Worm (Caenorhabditis elegans) whole organism, mixed stage, embryonic: ENCODE results near the gene ntl-9.

Experiments used
- elt-3 ChIP-seq: fragments of 150-350 bp; optimal IDR thresholded peaks from 2 replicates; lab custom pipeline; 2014; ENCODE audit warnings: missing biosample characterization, missing genetic modification characterization
- lsy-2 ChIP-seq: fragments of 150-350 bp; optimal IDR thresholded peaks from 2 replicates; lab custom pipeline; 2014; ENCODE audit warnings: missing biosample characterization, missing genetic modification characterization
- unc-39 ChIP-seq: fragments of 150-350 bp; optimal IDR thresholded peaks from 2 replicates; lab custom pipeline; 2014; ENCODE audit warnings: missing biosample characterization, missing genetic modification characterization

DNA sequence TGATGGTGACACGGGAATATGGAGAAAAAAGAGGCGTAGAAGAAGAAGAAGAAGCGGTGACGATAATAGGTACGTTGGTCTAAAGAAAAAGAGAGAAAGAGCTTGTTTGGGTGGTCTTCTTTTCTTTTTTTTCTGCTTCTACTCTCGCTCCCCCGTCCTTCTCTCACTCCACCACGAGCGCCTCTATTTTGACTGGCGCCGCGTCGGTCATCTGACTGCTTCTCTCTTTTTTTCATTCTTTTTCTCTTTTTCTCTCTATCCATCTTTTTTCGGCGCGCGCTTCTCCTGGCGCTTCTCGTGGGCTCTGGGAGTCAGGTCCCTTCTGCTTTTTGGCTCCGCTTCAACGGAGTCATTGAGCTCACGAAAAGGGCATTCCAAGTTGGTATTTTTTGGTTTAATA, 6.0 kb downstream of the ntl-9 start:
- no peak for TF ChIP-seq unc-39 (tag; lab: Kevin White, UChicago)
- TF ChIP-seq lsy-2 (tag; lab: Kevin White, UChicago), result no peak
- no peak for TF ChIP-seq elt-3 (tag; lab: Kevin White, UChicago)
